Fruit fly (Drosophila melanogaster) whole organism, prepupa: Measurements from ENCODE around the gene Cdk1.

Source experiments
- Blimp-1 ChIP-seq: fragments of 200-800 bp; sonication (Bioruptor generic); optimal IDR thresholded peaks from 3 replicates; lab custom pipeline; 2017; ENCODE audit warnings: missing biosample characterization, missing genetic modification characterization, mild to moderate bottlenecking, moderate library complexity, missing genetic modification reagents
- CG10669 ChIP-seq: fragments of 200-800 bp; sonication (Bioruptor generic); optimal IDR thresholded peaks from 3 replicates; lab custom pipeline; 2018; ENCODE audit warnings: missing biosample characterization, mild to moderate bottlenecking, missing genetic modification characterization, moderate library complexity
- CG11762 ChIP-seq: fragments of 200-800 bp; sonication (Bioruptor generic); optimal IDR thresholded peaks from 3 replicates; lab custom pipeline; 2016; ENCODE audit warnings: missing biosample characterization, missing genetic modification characterization; ENCODE audit not compliant: insufficient read depth
- CG15336 ChIP-seq: fragments of 200-800 bp; sonication (Bioruptor generic); IDR thresholded peaks from 2 replicates; pipeline ENCODE4 v1.3.6; 2022; ENCODE audit warnings: missing biosample characterization, missing genetic modification characterization
- CG1621 ChIP-seq: fragments of 200-800 bp; sonication (Bioruptor generic); optimal IDR thresholded peaks from 3 replicates; lab custom pipeline; 2018; ENCODE audit warnings: missing biosample characterization, mild to moderate bottlenecking, missing genetic modification characterization
- CG34406 ChIP-seq: fragments of 200-800 bp; sonication (Bioruptor generic); optimal IDR thresholded peaks from 3 replicates; lab custom pipeline; 2016; ENCODE audit warnings: missing biosample characterization, missing genetic modification characterization
- CG3919 ChIP-seq: fragments of 200-800 bp; sonication (Bioruptor generic); optimal IDR thresholded peaks from 3 replicates; lab custom pipeline; 2016; ENCODE audit warnings: missing biosample characterization, missing genetic modification characterization
- CG4318 ChIP-seq: fragments of 200-800 bp; sonication (Bioruptor generic); optimal IDR thresholded peaks from 3 replicates; lab custom pipeline; 2017; ENCODE audit warnings: missing biosample characterization, mild to moderate bottlenecking, missing genetic modification characterization
- CG6163 ChIP-seq: fragments of 200-800 bp; sonication (Bioruptor generic); IDR thresholded peaks from 3 replicates; pipeline ENCODE4 v1.3.6; 2022; ENCODE audit warnings: missing biosample characterization, missing genetic modification characterization
- CG6792 ChIP-seq: fragments of 200-800 bp; sonication (Bioruptor generic); optimal IDR thresholded peaks from 3 replicates; lab custom pipeline; 2016; ENCODE audit warnings: missing biosample characterization, missing genetic modification characterization
- CG6808 ChIP-seq: fragments of 200-800 bp; sonication (Bioruptor generic); optimal IDR thresholded peaks from 3 replicates; lab custom pipeline; 2017; ENCODE audit warnings: missing biosample characterization, missing genetic modification characterization, mild to moderate bottlenecking, moderate library complexity, missing genetic modification reagents
- CG6854 ChIP-seq: fragments of 200-800 bp; sonication (Bioruptor generic); optimal IDR thresholded peaks from 2 replicates; lab custom pipeline; 2017; ENCODE audit warnings: missing biosample characterization, mild to moderate bottlenecking, missing genetic modification characterization
- CG8119 ChIP-seq: fragments of 200-800 bp; sonication (Bioruptor generic); IDR thresholded peaks from 3 replicates; pipeline ENCODE4 v1.3.6; 2022; ENCODE audit warnings: missing biosample characterization, missing genetic modification characterization
- CG8632 ChIP-seq: fragments of 200-800 bp; sonication (Bioruptor generic); optimal IDR thresholded peaks from 3 replicates; lab custom pipeline; 2016; ENCODE audit warnings: missing biosample characterization, missing genetic modification characterization
- CG9139 ChIP-seq: fragments of 200-800 bp; sonication (Bioruptor generic); optimal IDR thresholded peaks from 3 replicates; lab custom pipeline; 2017; ENCODE audit warnings: missing biosample characterization, mild to moderate bottlenecking, missing genetic modification characterization
- Eip75B ChIP-seq: fragments of 200-800 bp; sonication (Bioruptor generic); optimal IDR thresholded peaks from 3 replicates; lab custom pipeline; 2016; ENCODE audit warnings: missing biosample characterization, missing genetic modification characterization
- Eip78C ChIP-seq: fragments of 200-800 bp; sonication (Bioruptor generic); peaks from one replicate; lab custom pipeline; 2016; ENCODE audit warnings: missing biosample characterization, missing genetic modification characterization
- Ets21C ChIP-seq: fragments of 200-800 bp; sonication (Bioruptor generic); optimal IDR thresholded peaks from 3 replicates; lab custom pipeline; 2016; ENCODE audit warnings: missing biosample characterization, missing genetic modification characterization
- Hr38 ChIP-seq: sonication (Bioruptor generic); optimal IDR thresholded peaks from 2 replicates; lab custom pipeline; 2016; ENCODE audit warnings: missing biosample characterization, missing genetic modification characterization
- Smox ChIP-seq: fragments of 200-800 bp; sonication (Bioruptor generic); optimal IDR thresholded peaks from 3 replicates; lab custom pipeline; 2016; ENCODE audit warnings: missing biosample characterization, missing genetic modification characterization
- Sox14 ChIP-seq: fragments of 200-800 bp; sonication (Bioruptor generic); optimal IDR thresholded peaks from 3 replicates; lab custom pipeline; 2016; ENCODE audit warnings: missing biosample characterization, missing genetic modification characterization
- dsx ChIP-seq: fragments of 200-800 bp; optimal IDR thresholded peaks from 3 replicates; lab custom pipeline; 2019; ENCODE audit warnings: missing biosample characterization, mild to moderate bottlenecking, missing genetic modification characterization, moderate library complexity; ENCODE audit not compliant: poor library complexity, severe bottlenecking
- eg ChIP-seq: fragments of 200-800 bp; sonication (Bioruptor generic); IDR thresholded peaks from 3 replicates; pipeline ENCODE4 v1.3.6; 2022; ENCODE audit warnings: missing biosample characterization, missing genetic modification characterization
- esn ChIP-seq: fragments of 200-800 bp; sonication (Bioruptor generic); optimal IDR thresholded peaks from 2 replicates; lab custom pipeline; 2016; ENCODE audit warnings: missing biosample characterization, mild to moderate bottlenecking, missing genetic modification characterization, moderate library complexity
- fd59A ChIP-seq: fragments of 200-800 bp; sonication (Bioruptor generic); optimal IDR thresholded peaks from 2 replicates; lab custom pipeline; 2017; ENCODE audit warnings: missing biosample characterization, mild to moderate bottlenecking, missing genetic modification characterization, missing genetic modification reagents
- fd85E ChIP-seq: fragments of 200-800 bp; sonication (Bioruptor generic); optimal IDR thresholded peaks from 3 replicates; lab custom pipeline; 2016; ENCODE audit warnings: missing biosample characterization, missing genetic modification characterization
- fkh ChIP-seq: fragments of 200-800 bp; sonication (Bioruptor generic); optimal IDR thresholded peaks from 3 replicates; lab custom pipeline; 2017; ENCODE audit warnings: missing biosample characterization, mild to moderate bottlenecking, missing genetic modification characterization, moderate library complexity
- net ChIP-seq: fragments of 200-800 bp; sonication (Bioruptor generic); optimal IDR thresholded peaks from 3 replicates; lab custom pipeline; 2016; ENCODE audit warnings: missing biosample characterization, missing genetic modification characterization
- pdm3 ChIP-seq: fragments of 200-800 bp; sonication (Bioruptor generic); optimal IDR thresholded peaks from 3 replicates; lab custom pipeline; 2016; ENCODE audit warnings: missing biosample characterization, missing genetic modification characterization
- salr ChIP-seq, 2 experiments: fragments of 200-800 bp; sonication (Bioruptor generic); optimal IDR thresholded peaks; 3 replicates each; lab custom pipeline; 2016 to 2018; ENCODE audit warnings: missing biosample characterization in 2 of 2, missing genetic modification characterization in 2 of 2, mild to moderate bottlenecking in 1 of 2
- ss ChIP-seq, 2 experiments: fragments of 200-800 bp; sonication (Bioruptor generic); optimal IDR thresholded peaks; 2 replicates in 1 of 2; 3 replicates in 1 of 2; lab custom pipeline; 2017 to 2018; ENCODE audit warnings: mild to moderate bottlenecking in 2 of 2, missing biosample characterization in 2 of 2, missing genetic modification characterization in 2 of 2, moderate library complexity in 1 of 2
- svp ChIP-seq: fragments of 200-800 bp; sonication (Bioruptor generic); peaks from one replicate; lab custom pipeline; 2016; ENCODE audit warnings: missing biosample characterization, missing genetic modification characterization
- topi ChIP-seq: fragments of 200-800 bp; sonication (Bioruptor generic); optimal IDR thresholded peaks from 3 replicates; lab custom pipeline; 2016; ENCODE audit warnings: missing biosample characterization, missing genetic modification characterization
- vri ChIP-seq: fragments of 200-800 bp; sonication (Bioruptor generic); optimal IDR thresholded peaks from 3 replicates; lab custom pipeline; 2016; ENCODE audit warnings: missing biosample characterization, mild to moderate bottlenecking, missing genetic modification characterization

The Cdk1 gene

dm6 chr2L:10408122-10408576 is 22.1 kb upstream of the Cdk1 start, which contains the start of the genes Ip259 and RpS27A (continued):
- TF ChIP-seq Sox14 (GFP tag; lab: Kevin White, UChicago) (no peak), CG11762 (GFP tag; lab: Kevin White, UChicago) (peak; percentile 27), svp (GFP tag; lab: Kevin White, UChicago) (no peak), CG15336 (no peak), Smox (GFP tag; lab: Kevin White, UChicago) (no peak), Eip75B (no peak), CG6163 (GFP tag; lab: Robert Waterston, UW) (no peak), topi (GFP tag; lab: Kevin White, UChicago) (peak; percentile 71), CG34406 (GFP tag; lab: Kevin White, UChicago) (peak; percentile 67), CG9139 (peak; percentile 61), pdm3 (GFP tag; lab: Kevin White, UChicago) (no peak), salr (GFP tag; optimal IDR thresholded peaks at IDR 0.05; lab: Kevin White, UChicago) (peak in 1 of 2 experiments; percentile 88), Ets21C (GFP tag; lab: Kevin White, UChicago) (peak; percentile 6), CG1621 (tag; lab: Kevin White, UChicago) (no peak), CG6792 (GFP tag; lab: Kevin White, UChicago) (peak; percentile 59), net (GFP tag; lab: Kevin White, UChicago) (no peak)
- TF ChIP-seq, all 60 proteins: peak for 32

dm6 chr2L:10405008-10405654 is 19.1 kb upstream of the Cdk1 start, which contains the start of the genes CG17768, LSm-4 and Ir31a:
Gene CG17768, minus strand, starts transcription at chr2L:10405203.
Gene LSm-4, minus strand, starts transcription at chr2L:10405203.
Gene Ir31a, plus strand, starts transcription at chr2L:10405565.
- no peak for TF ChIP-seq Smox (GFP tag; lab: Kevin White, UChicago)
- TF ChIP-seq Eip78C (GFP tag; lab: Kevin White, UChicago): peak; percentile 23
- no peak for TF ChIP-seq net (GFP tag; lab: Kevin White, UChicago)
- no peak for TF ChIP-seq CG6792 (GFP tag; lab: Kevin White, UChicago)
- TF ChIP-seq fd59A (GFP tag; lab: Kevin White, UChicago): no peak
- peak; percentile 33 for TF ChIP-seq fkh (GFP tag; lab: Kevin White, UChicago)
- TF ChIP-seq CG3919 (GFP tag; lab: Kevin White, UChicago): no peak
- TF ChIP-seq, all 60 proteins: peak for 2

- TF ChIP-seq topi (GFP tag; lab: Kevin White, UChicago) (no peak), Blimp-1 (GFP tag; lab: Kevin White, UChicago) (no peak), fkh (GFP tag; lab: Kevin White, UChicago) (peak; percentile 9), Eip78C (GFP tag; lab: Kevin White, UChicago) (peak; percentile 50), CG10669 (GFP tag; lab: Kevin White, UChicago) (peak; percentile 78), dsx (GFP tag; lab: Kevin White, UChicago) (no peak)
- TF ChIP-seq, all 60 proteins: peak for 3
These were observed 17.8 kb upstream of the Cdk1 start for dm6 chr2L:10403803-10404315.

dm6 chr2L:10396877-10397587 is 11.0 kb upstream of the Cdk1 start:
- no peak for TF ChIP-seq Ets21C (GFP tag; lab: Kevin White, UChicago)
- TF ChIP-seq Hr38 (GFP tag; lab: Kevin White, UChicago): no peak
- peak; percentile 46 for TF ChIP-seq Eip78C (GFP tag; lab: Kevin White, UChicago)
- peak; percentile 83 for TF ChIP-seq fkh (GFP tag; lab: Kevin White, UChicago)
- TF ChIP-seq CG4318 (GFP tag; lab: Kevin White, UChicago): no peak
- no peak for TF ChIP-seq CG8119 (GFP tag; lab: Robert Waterston, UW)
- no peak for TF ChIP-seq CG6808 (GFP tag; lab: Kevin White, UChicago)
- TF ChIP-seq pdm3 (GFP tag; lab: Kevin White, UChicago): no peak
- TF ChIP-seq topi (GFP tag; lab: Kevin White, UChicago): peak; percentile 28
- TF ChIP-seq eg (GFP tag; lab: Robert Waterston, UW): no peak
- no peak for TF ChIP-seq CG11762 (GFP tag; lab: Kevin White, UChicago)
- TF ChIP-seq fd85E (GFP tag; lab: Kevin White, UChicago): no peak
- peak in 1 of 2 experiments; percentile 72 for TF ChIP-seq ss (GFP tag; optimal IDR thresholded peaks at IDR 0.05; lab: Kevin White, UChicago)
- TF ChIP-seq vri (GFP tag; lab: Kevin White, UChicago): peak; percentile 50
- no peak for TF ChIP-seq CG9139
- no peak for TF ChIP-seq CG8632 (GFP tag; lab: Kevin White, UChicago)
- no peak for TF ChIP-seq Eip75B
- TF ChIP-seq CG1621 (tag; lab: Kevin White, UChicago): no peak
- no peak for TF ChIP-seq CG6854
- peak; percentile 14 for TF ChIP-seq esn (GFP tag; lab: Kevin White, UChicago)
